Worm (Caenorhabditis elegans) whole organism, mixed stage, embryonic: ENCODE data around the gene egl-47.

Experiments used
- M03D4.4 ChIP-seq: sonication (generic microtip); optimal IDR thresholded peaks from 2 replicates; lab custom pipeline; 2017; ENCODE audit warnings: mild to moderate bottlenecking, missing genetic modification characterization, missing compliant biosample characterization
- bed-3 ChIP-seq: fragments of 200-800 bp; sonication (Bioruptor generic); optimal IDR thresholded peaks from 3 replicates; lab custom pipeline; 2018; ENCODE audit warnings: mild to moderate bottlenecking, missing genetic modification characterization, moderate library complexity, missing compliant biosample characterization
- blmp-1 ChIP-seq: fragments of 150-350 bp; optimal IDR thresholded peaks from 2 replicates; lab custom pipeline; 2014; ENCODE audit warnings: missing biosample characterization, missing genetic modification characterization
- ceh-39 ChIP-seq: fragments of 150-350 bp; optimal IDR thresholded peaks from 2 replicates; lab custom pipeline; 2014; ENCODE audit warnings: missing biosample characterization, missing genetic modification characterization
- ceh-43 ChIP-seq: fragments of 200-800 bp; sonication (Bioruptor generic); optimal IDR thresholded peaks from 2 replicates; lab custom pipeline; 2018; ENCODE audit warnings: mild to moderate bottlenecking, missing genetic modification characterization, moderate library complexity, missing compliant biosample characterization
- ceh-83 ChIP-seq: fragments of 200-800 bp; sonication (Bioruptor generic); optimal IDR thresholded peaks from 2 replicates; lab custom pipeline; 2018; ENCODE audit warnings: mild to moderate bottlenecking, missing genetic modification characterization, missing compliant biosample characterization
- ces-1 ChIP-seq: fragments of 150-350 bp; optimal IDR thresholded peaks from 2 replicates; lab custom pipeline; 2014; ENCODE audit warnings: missing biosample characterization, missing genetic modification reagents, missing genetic modification characterization
- drap-1 ChIP-seq: fragments of 200-800 bp; sonication (Bioruptor generic); optimal IDR thresholded peaks from 3 replicates; lab custom pipeline; 2018; ENCODE audit warnings: mild to moderate bottlenecking, missing genetic modification characterization, missing compliant biosample characterization
- elt-1 ChIP-seq: sonication (generic microtip); optimal IDR thresholded peaks from 2 replicates; lab custom pipeline; 2017; ENCODE audit warnings: missing genetic modification characterization, mild to moderate bottlenecking, missing compliant biosample characterization, antibody characterized with exemption, moderate library complexity, borderline replicate concordance; ENCODE audit not compliant: insufficient read depth
- elt-3 ChIP-seq: fragments of 150-350 bp; optimal IDR thresholded peaks from 2 replicates; lab custom pipeline; 2014; ENCODE audit warnings: missing biosample characterization, missing genetic modification characterization
- flh-1 ChIP-seq: fragments of 200-800 bp; sonication (Bioruptor generic); optimal IDR thresholded peaks from 2 replicates; lab custom pipeline; 2018; ENCODE audit warnings: mild to moderate bottlenecking, missing genetic modification characterization, moderate library complexity, missing compliant biosample characterization
- ham-2 ChIP-seq: fragments of 200-800 bp; sonication (Bioruptor generic); optimal IDR thresholded peaks from 2 replicates; lab custom pipeline; 2018; ENCODE audit warnings: mild to moderate bottlenecking, missing genetic modification characterization, missing compliant biosample characterization
- hlh-1 ChIP-seq: fragments of 150-350 bp; optimal IDR thresholded peaks from 2 replicates; lab custom pipeline; 2014; ENCODE audit warnings: missing biosample characterization, missing genetic modification reagents, missing genetic modification characterization
- lin-13 ChIP-seq: fragments of 150-350 bp; optimal IDR thresholded peaks from 2 replicates; lab custom pipeline; 2014; ENCODE audit warnings: missing biosample characterization, missing genetic modification characterization
- lsy-2 ChIP-seq: fragments of 150-350 bp; optimal IDR thresholded peaks from 2 replicates; lab custom pipeline; 2014; ENCODE audit warnings: missing biosample characterization, missing genetic modification characterization
- mab-5 ChIP-seq: fragments of 150-350 bp; optimal IDR thresholded peaks from 2 replicates; lab custom pipeline; 2014; ENCODE audit warnings: missing biosample characterization, missing genetic modification characterization
- mep-1 ChIP-seq: fragments of 150-350 bp; optimal IDR thresholded peaks from 2 replicates; lab custom pipeline; 2017; ENCODE audit warnings: missing biosample characterization, missing genetic modification reagents, missing genetic modification characterization, inconsistent platforms
- mls-2 ChIP-seq: sonication (generic microtip); optimal IDR thresholded peaks from 2 replicates; lab custom pipeline; 2016; ENCODE audit warnings: mild to moderate bottlenecking, missing genetic modification characterization, moderate library complexity, missing compliant biosample characterization
- nhr-12 ChIP-seq: fragments of 150-350 bp; optimal IDR thresholded peaks from 2 replicates; lab custom pipeline; 2014; ENCODE audit warnings: missing biosample characterization, missing genetic modification characterization
- nhr-2 ChIP-seq: fragments of 150-350 bp; optimal IDR thresholded peaks from 2 replicates; lab custom pipeline; 2014; ENCODE audit warnings: missing biosample characterization, missing genetic modification characterization
- nhr-237 ChIP-seq: fragments of 150-350 bp; optimal IDR thresholded peaks from 2 replicates; lab custom pipeline; 2014; ENCODE audit warnings: missing biosample characterization, missing genetic modification characterization
- nhr-28 ChIP-seq: fragments of 150-350 bp; optimal IDR thresholded peaks from 2 replicates; lab custom pipeline; 2014; ENCODE audit warnings: missing biosample characterization, missing genetic modification characterization
- nhr-76 ChIP-seq: sonication (generic microtip); optimal IDR thresholded peaks from 2 replicates; lab custom pipeline; 2017; ENCODE audit warnings: missing biosample characterization, missing genetic modification characterization
- pha-4 ChIP-seq: fragments of 150-350 bp; optimal IDR thresholded peaks from 2 replicates; lab custom pipeline; 2018; ENCODE audit warnings: missing biosample characterization, missing genetic modification reagents, missing genetic modification characterization
- sem-2 ChIP-seq: fragments of 200-800 bp; sonication (Bioruptor generic); optimal IDR thresholded peaks from 2 replicates; lab custom pipeline; 2018; ENCODE audit warnings: mild to moderate bottlenecking, missing genetic modification characterization, missing compliant biosample characterization
- snpc-4 ChIP-seq: fragments of 150-350 bp; optimal IDR thresholded peaks from 2 replicates; lab custom pipeline; 2014; ENCODE audit warnings: missing biosample characterization, missing genetic modification characterization
- sptf-1 ChIP-seq: sonication (generic microtip); optimal IDR thresholded peaks from 2 replicates; lab custom pipeline; 2017; ENCODE audit warnings: mild to moderate bottlenecking, missing genetic modification characterization, moderate library complexity, missing compliant biosample characterization
- tbx-8 ChIP-seq: fragments of 200-800 bp; sonication (Bioruptor generic); optimal IDR thresholded peaks from 2 replicates; lab custom pipeline; 2018; ENCODE audit warnings: mild to moderate bottlenecking, missing genetic modification characterization, moderate library complexity, missing compliant biosample characterization
- unc-39 ChIP-seq: fragments of 150-350 bp; optimal IDR thresholded peaks from 2 replicates; lab custom pipeline; 2014; ENCODE audit warnings: missing biosample characterization, missing genetic modification characterization
- unc-62 ChIP-seq: fragments of 150-350 bp; optimal IDR thresholded peaks from 2 replicates; lab custom pipeline; 2014; ENCODE audit warnings: missing biosample characterization, missing genetic modification reagents, missing genetic modification characterization
- zip-8 ChIP-seq: fragments of 150-350 bp; optimal IDR thresholded peaks from 2 replicates; lab custom pipeline; 2014; ENCODE audit warnings: missing biosample characterization, missing genetic modification characterization
- ztf-11 ChIP-seq: fragments of 150-350 bp; optimal IDR thresholded peaks from 2 replicates; lab custom pipeline; 2014; ENCODE audit warnings: missing biosample characterization, missing genetic modification characterization

egl-47 gene

ce11 chrV:9930612-9931065, 31.3 kb downstream of the egl-47 start, which contains the start of the genes rmh-2 and suds-3:
rmh-2 (minus strand) TSS chrV:9930775.
suds-3 (plus strand) TSS chrV:9931015.
- TF ChIP-seq mep-1 (tag; lab: Kevin White, UChicago) (peak; percentile 66), lsy-2 (tag; lab: Kevin White, UChicago) (peak; percentile 21), M03D4.4 (tag; lab: Kevin White, UChicago) (peak; percentile 13), sptf-1 (tag; lab: Kevin White, UChicago) (peak; percentile 0), ceh-43 (GFP tag; lab: Kevin White, UChicago) (no peak)
- TF ChIP-seq, all 35 proteins: peak for 4

- TF ChIP-seq mep-1 (tag; lab: Kevin White, UChicago), result no peak
- no peak for TF ChIP-seq unc-62
- no peak for TF ChIP-seq snpc-4 (tag; lab: Kevin White, UChicago)
- no peak for TF ChIP-seq zip-8
- no peak for TF ChIP-seq nhr-76 (tag; lab: Kevin White, UChicago)
- no peak for TF ChIP-seq elt-3 (tag; lab: Kevin White, UChicago)
- TF ChIP-seq ces-1, result no peak
- TF ChIP-seq nhr-2 (tag; lab: Kevin White, UChicago), result no peak
- TF ChIP-seq nhr-12, result no peak
- no peak for TF ChIP-seq sem-2 (GFP tag; lab: Kevin White, UChicago)
- no peak for TF ChIP-seq blmp-1 (tag; lab: Kevin White, UChicago)
- no peak for TF ChIP-seq ztf-11 (tag; lab: Kevin White, UChicago)
- TF ChIP-seq drap-1 (GFP tag; lab: Kevin White, UChicago), result no peak
- no peak for TF ChIP-seq pha-4
- no peak for TF ChIP-seq nhr-28 (tag; lab: Kevin White, UChicago)
Observed at ce11 chrV:9937435-9937834, 38.1 kb downstream of the egl-47 start, which contains the start of gene srj-33. srj-33 (minus strand) TSS chrV:9937535.

- TF ChIP-seq mep-1 (tag; lab: Kevin White, UChicago) (no peak), lin-13 (no peak), drap-1 (GFP tag; lab: Kevin White, UChicago) (no peak), ceh-43 (GFP tag; lab: Kevin White, UChicago) (no peak), nhr-237 (tag; lab: Kevin White, UChicago) (no peak), elt-3 (tag; lab: Kevin White, UChicago) (no peak), ceh-83 (GFP tag; lab: Kevin White, UChicago) (no peak), unc-62 (no peak), ham-2 (GFP tag; lab: Kevin White, UChicago) (no peak), M03D4.4 (tag; lab: Kevin White, UChicago) (no peak), elt-1 (tag; lab: Kevin White, UChicago) (no peak), sem-2 (GFP tag; lab: Kevin White, UChicago) (no peak), sptf-1 (tag; lab: Kevin White, UChicago) (no peak), zip-8 (no peak), flh-1 (GFP tag; lab: Kevin White, UChicago) (no peak), nhr-2 (tag; lab: Kevin White, UChicago) (no peak)
Observed at ce11 chrV:9943039-9943438, 43.7 kb downstream of the egl-47 start, which contains the start of gene fipr-12. fipr-12 (plus strand) TSS chrV:9943339.

- TF ChIP-seq hlh-1 (tag; lab: Kevin White, UChicago) (no peak), mls-2 (tag; lab: Kevin White, UChicago) (no peak), ceh-39 (no peak), mep-1 (tag; lab: Kevin White, UChicago) (no peak), snpc-4 (tag; lab: Kevin White, UChicago) (no peak), nhr-28 (tag; lab: Kevin White, UChicago) (no peak), drap-1 (GFP tag; lab: Kevin White, UChicago) (no peak)
Observed at ce11 chrV:9944093-9944492, 44.7 kb downstream of the egl-47 start, which contains the start of gene sre-28. sre-28 (plus strand) TSS chrV:9944393.

ce11 chrV:9948840-9949239, 49.5 kb downstream of the egl-47 start, which contains the start of gene nlp-58:
nlp-58 (minus strand) TSS chrV:9948940.
- TF ChIP-seq mep-1 (tag; lab: Kevin White, UChicago), result no peak
- TF ChIP-seq M03D4.4 (tag; lab: Kevin White, UChicago), result no peak
- TF ChIP-seq unc-39, result no peak
- no peak for TF ChIP-seq pha-4
- no peak for TF ChIP-seq bed-3 (GFP tag; lab: Kevin White, UChicago)
- TF ChIP-seq zip-8, result no peak
- TF ChIP-seq unc-62, result no peak
- TF ChIP-seq ham-2 (GFP tag; lab: Kevin White, UChicago), result no peak
- TF ChIP-seq mls-2 (tag; lab: Kevin White, UChicago), result no peak
- TF ChIP-seq ztf-11 (tag; lab: Kevin White, UChicago), result no peak
- TF ChIP-seq elt-1 (tag; lab: Kevin White, UChicago), result no peak
- TF ChIP-seq nhr-12, result no peak
- no peak for TF ChIP-seq nhr-237 (tag; lab: Kevin White, UChicago)
- TF ChIP-seq lsy-2 (tag; lab: Kevin White, UChicago), result no peak
- no peak for TF ChIP-seq mab-5 (tag; lab: Kevin White, UChicago)
- no peak for TF ChIP-seq tbx-8 (GFP tag; lab: Kevin White, UChicago)
- no peak for TF ChIP-seq snpc-4 (tag; lab: Kevin White, UChicago)
- no peak for TF ChIP-seq sem-2 (GFP tag; lab: Kevin White, UChicago)
- no peak for TF ChIP-seq blmp-1 (tag; lab: Kevin White, UChicago)
- no peak for TF ChIP-seq ceh-83 (GFP tag; lab: Kevin White, UChicago)
